Worm (Caenorhabditis elegans): ENCODE results near the gene F22E5.2.

DNA sequence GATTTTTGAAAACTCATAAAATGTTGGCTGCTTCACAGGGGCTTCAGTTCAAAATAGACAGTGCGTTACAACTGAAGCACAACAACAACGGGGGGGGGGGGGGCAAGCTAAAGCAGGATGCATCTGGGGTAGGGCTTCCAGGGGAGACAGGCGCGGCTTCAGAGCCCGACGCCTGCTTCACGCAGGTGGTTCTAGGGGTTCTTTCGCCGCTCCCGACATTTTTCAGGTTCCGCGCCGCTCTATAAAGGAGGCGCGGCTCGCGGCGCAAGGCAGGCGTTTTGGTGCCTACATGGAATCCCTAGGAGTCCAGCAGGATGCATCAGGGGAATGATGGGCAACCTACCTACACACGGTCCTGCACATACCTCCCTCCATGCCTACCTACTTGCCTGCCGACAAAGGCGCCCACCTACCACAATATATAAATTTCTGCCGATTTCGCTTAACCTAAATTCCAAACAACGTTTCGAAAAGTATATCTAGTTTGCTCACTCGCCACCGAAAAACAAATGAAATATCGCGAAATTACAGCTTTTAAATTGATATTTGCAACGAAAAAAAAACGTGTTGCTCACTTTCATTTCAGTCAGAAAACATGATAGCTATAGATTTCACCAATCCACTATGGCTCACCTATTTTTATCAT is 37.9 kb upstream of the F22E5.2 start, which contains the start of gene sri-71:
- no peak for TF ChIP-seq ceh-83 (GFP tag; optimal IDR thresholded peaks at IDR 0.05)
- no peak for TF ChIP-seq hlh-1 (tag; optimal IDR thresholded peaks at IDR 0.05)
- TF ChIP-seq ces-1 (GFP tag; optimal IDR thresholded peaks at IDR 0.05): no peak
- TF ChIP-seq snpc-4 (tag; optimal IDR thresholded peaks at IDR 0.05): no peak
- TF ChIP-seq elt-1 (tag; optimal IDR thresholded peaks at IDR 0.05; ENCODE audit: borderline replicate concordance, insufficient read depth): no peak
- no peak for TF ChIP-seq pha-4 (tag; optimal IDR thresholded peaks at IDR 0.05)
- TF ChIP-seq unc-62 (GFP tag; optimal IDR thresholded peaks at IDR 0.05): no peak
- no peak for TF ChIP-seq ceh-39 (tag; optimal IDR thresholded peaks at IDR 0.05)
- TF ChIP-seq lsy-2 (tag; optimal IDR thresholded peaks at IDR 0.05): no peak
- no peak for TF ChIP-seq nhr-28 (tag; optimal IDR thresholded peaks at IDR 0.05)
- no peak for TF ChIP-seq elt-3 (tag; optimal IDR thresholded peaks at IDR 0.05)
- no peak for TF ChIP-seq lin-13 (tag; optimal IDR thresholded peaks at IDR 0.05)
